Fruit fly (Drosophila melanogaster) whole organism, prepupa: Measurements from ENCODE around the gene Shal.

Experiments
- CG10631 ChIP-seq: fragments of 200-800 bp; sonication (Bioruptor generic); optimal IDR thresholded peaks from 2 replicates; lab custom pipeline; 2016; ENCODE audit warnings: missing biosample characterization, missing genetic modification characterization
- CG11902 ChIP-seq: fragments of 200-800 bp; sonication (Bioruptor generic); optimal IDR thresholded peaks from 3 replicates; lab custom pipeline; 2016; ENCODE audit warnings: missing biosample characterization, missing genetic modification characterization
- CG15336 ChIP-seq: fragments of 200-800 bp; sonication (Bioruptor generic); IDR thresholded peaks from 2 replicates; pipeline ENCODE4 v1.3.6; 2022; ENCODE audit warnings: missing biosample characterization, missing genetic modification characterization
- CG16779 ChIP-seq: fragments of 200-800 bp; sonication (Bioruptor generic); optimal IDR thresholded peaks from 3 replicates; lab custom pipeline; 2017; ENCODE audit warnings: missing biosample characterization, mild to moderate bottlenecking, missing genetic modification characterization
- CG31627 ChIP-seq: fragments of 200-800 bp; sonication (Bioruptor generic); optimal IDR thresholded peaks from 3 replicates; lab custom pipeline; 2016; ENCODE audit warnings: missing biosample characterization, missing genetic modification characterization
- CG34406 ChIP-seq: fragments of 200-800 bp; sonication (Bioruptor generic); optimal IDR thresholded peaks from 3 replicates; lab custom pipeline; 2016; ENCODE audit warnings: missing biosample characterization, missing genetic modification characterization
- CG9139 ChIP-seq: fragments of 200-800 bp; sonication (Bioruptor generic); optimal IDR thresholded peaks from 3 replicates; lab custom pipeline; 2017; ENCODE audit warnings: missing biosample characterization, mild to moderate bottlenecking, missing genetic modification characterization
- Lpt ChIP-seq: fragments of 200-800 bp; sonication (Bioruptor generic); optimal IDR thresholded peaks from 3 replicates; lab custom pipeline; 2016; ENCODE audit warnings: missing biosample characterization, missing genetic modification characterization
- dac ChIP-seq: fragments of 200-800 bp; sonication (Bioruptor generic); optimal IDR thresholded peaks from 2 replicates; lab custom pipeline; 2017; ENCODE audit warnings: missing biosample characterization, mild to moderate bottlenecking, missing genetic modification characterization
- dsx ChIP-seq: fragments of 200-800 bp; optimal IDR thresholded peaks from 3 replicates; lab custom pipeline; 2019; ENCODE audit warnings: missing biosample characterization, mild to moderate bottlenecking, missing genetic modification characterization, moderate library complexity; ENCODE audit not compliant: poor library complexity, severe bottlenecking

dm6 chr3L:19579346-19579745 is 5.0 kb downstream of the Shal start:
- TF ChIP-seq CG10631 = no peak
- TF ChIP-seq CG9139 = no peak
- TF ChIP-seq CG11902 (GFP tag; lab: Kevin White, UChicago) = no peak
- TF ChIP-seq CG16779 = no peak
- TF ChIP-seq CG31627 (GFP tag; lab: Kevin White, UChicago) = no peak
- no peak for TF ChIP-seq CG15336 (GFP tag; lab: Robert Waterston, UW)
- TF ChIP-seq Lpt = no peak
- no peak for TF ChIP-seq dac (GFP tag; lab: Kevin White, UChicago)
- TF ChIP-seq CG34406 (GFP tag; lab: Kevin White, UChicago) = no peak
- TF ChIP-seq dsx (GFP tag; lab: Kevin White, UChicago) = no peak
